Fruit fly (Drosophila melanogaster) whole organism, embryonic: ENCODE results near the gene CG15358.

ENCODE experiments used
- Ada2b ChIP-seq: fragments of 200-800 bp; sonication (Bioruptor generic); IDR thresholded peaks from 2 replicates; pipeline ENCODE4 v1.3.6; 2022; ENCODE audit warnings: missing biosample characterization, missing genetic modification characterization
- Bgb ChIP-seq: fragments of 200-800 bp; sonication (Bioruptor generic); IDR thresholded peaks from 2 replicates; pipeline ENCODE4 v1.3.6; 2022; ENCODE audit warnings: missing biosample characterization, missing genetic modification characterization; ENCODE audit not compliant: partially characterized antibody
- Blimp-1 ChIP-seq: fragments of 200-800 bp; sonication (Bioruptor generic); optimal IDR thresholded peaks from 3 replicates; lab custom pipeline; 2018; ENCODE audit warnings: missing biosample characterization, missing genetic modification characterization, mild to moderate bottlenecking, moderate library complexity, missing genetic modification reagents
- CG10321 ChIP-seq: fragments of 200-800 bp; sonication (Bioruptor generic); IDR thresholded peaks from 2 replicates; pipeline ENCODE4 v1.3.6; 2022; ENCODE audit warnings: missing biosample characterization, missing genetic modification characterization
- CG14710 ChIP-seq: fragments of 200-800 bp; sonication (Bioruptor generic); optimal IDR thresholded peaks from 3 replicates; lab custom pipeline; 2019; ENCODE audit warnings: missing biosample characterization, mild to moderate bottlenecking, missing genetic modification characterization, moderate library complexity
- CG14860 ChIP-seq: fragments of 200-800 bp; sonication (Bioruptor generic); IDR thresholded peaks from 3 replicates; pipeline ENCODE4 v1.3.6; 2022; ENCODE audit warnings: missing biosample characterization, missing genetic modification characterization; ENCODE audit not compliant: partially characterized antibody
- CG15073 ChIP-seq: fragments of 200-800 bp; sonication (Bioruptor generic); optimal IDR thresholded peaks from 2 replicates; lab custom pipeline; 2016; ENCODE audit warnings: missing biosample characterization, missing genetic modification characterization
- CG1647 ChIP-seq: fragments of 200-800 bp; sonication (Bioruptor generic); optimal IDR thresholded peaks from 3 replicates; lab custom pipeline; 2016; ENCODE audit warnings: missing biosample characterization, missing genetic modification characterization
- CG17186 ChIP-seq: fragments of 200-800 bp; sonication (Bioruptor generic); optimal IDR thresholded peaks from 3 replicates; lab custom pipeline; 2017; ENCODE audit warnings: missing biosample characterization, missing genetic modification reagents, missing genetic modification characterization
- CG32772 ChIP-seq: fragments of 200-800 bp; sonication (Bioruptor generic); IDR thresholded peaks from 2 replicates; pipeline ENCODE4 v1.3.6; 2022; ENCODE audit warnings: missing biosample characterization, missing genetic modification characterization
- CG3838 ChIP-seq: fragments of 200-800 bp; sonication (Bioruptor generic); optimal IDR thresholded peaks from 3 replicates; lab custom pipeline; 2016; ENCODE audit warnings: missing biosample characterization, missing genetic modification characterization
- CG42726 ChIP-seq: fragments of 200-800 bp; sonication (Bioruptor generic); IDR thresholded peaks from 2 replicates; pipeline ENCODE4 v1.3.6; 2022; ENCODE audit warnings: missing biosample characterization, missing genetic modification characterization; ENCODE audit not compliant: partially characterized antibody
- CG6272 ChIP-seq: fragments of 200-800 bp; sonication (Bioruptor generic); IDR thresholded peaks from 2 replicates; pipeline ENCODE4 v1.3.6; 2022; ENCODE audit warnings: missing biosample characterization, missing genetic modification characterization
- CG6683 ChIP-seq: fragments of 200-800 bp; sonication (Bioruptor generic); optimal IDR thresholded peaks from 2 replicates; lab custom pipeline; 2017; ENCODE audit warnings: missing biosample characterization, mild to moderate bottlenecking, missing genetic modification characterization, missing genetic modification reagents
- CG6791 ChIP-seq: fragments of 200-800 bp; sonication (Bioruptor generic); IDR thresholded peaks from 3 replicates; pipeline ENCODE4 v1.3.6; 2022; ENCODE audit warnings: missing biosample characterization, missing genetic modification characterization; ENCODE audit not compliant: partially characterized antibody
- CG7963 ChIP-seq: fragments of 200-800 bp; sonication (Bioruptor generic); IDR thresholded peaks from 3 replicates; pipeline ENCODE4 v1.3.6; 2022; ENCODE audit warnings: missing biosample characterization, missing genetic modification characterization; ENCODE audit not compliant: partially characterized antibody
- CG8281 ChIP-seq: fragments of 200-800 bp; sonication (Bioruptor generic); optimal IDR thresholded peaks from 2 replicates; lab custom pipeline; 2018; ENCODE audit warnings: missing biosample characterization, mild to moderate bottlenecking, missing genetic modification characterization, moderate library complexity
- CG8359 ChIP-seq: fragments of 200-800 bp; sonication (Bioruptor generic); optimal IDR thresholded peaks from 2 replicates; lab custom pipeline; 2017; ENCODE audit warnings: missing biosample characterization, mild to moderate bottlenecking, missing genetic modification characterization, borderline replicate concordance
- CG8478 ChIP-seq: fragments of >200 bp; optimal IDR thresholded peaks from 2 replicates; lab custom pipeline; 2018
- CG8944 ChIP-seq: fragments of 200-800 bp; sonication (Bioruptor generic); optimal IDR thresholded peaks from 3 replicates; lab custom pipeline; 2016; ENCODE audit warnings: missing biosample characterization, missing genetic modification characterization
- Dbx ChIP-seq: fragments of 200-800 bp; sonication (Bioruptor generic); IDR thresholded peaks from 3 replicates; pipeline ENCODE4 v1.3.6; 2022; ENCODE audit warnings: missing biosample characterization, missing genetic modification characterization
- Dll ChIP-seq: fragments of 200-800 bp; sonication (Bioruptor generic); IDR thresholded peaks from 4 replicates; pipeline ENCODE4 v1.3.6; 2022; ENCODE audit warnings: missing biosample characterization, missing genetic modification characterization; ENCODE audit not compliant: partially characterized antibody
- Drgx ChIP-seq: fragments of 200-800 bp; sonication (Bioruptor generic); IDR thresholded peaks from 2 replicates; pipeline ENCODE4 v1.3.6; 2022; ENCODE audit warnings: missing biosample characterization, missing genetic modification characterization
- Ets65A ChIP-seq: fragments of 200-800 bp; sonication (Bioruptor generic); peaks from one replicate; lab custom pipeline; 2016; ENCODE audit warnings: missing biosample characterization, missing genetic modification characterization
- HHEX ChIP-seq: fragments of 200-800 bp; sonication (Bioruptor generic); optimal IDR thresholded peaks from 3 replicates; lab custom pipeline; 2017; ENCODE audit warnings: missing biosample characterization, mild to moderate bottlenecking, missing genetic modification characterization, missing genetic modification reagents
- HLH4C ChIP-seq: fragments of 200-800 bp; sonication (Bioruptor generic); IDR thresholded peaks from 3 replicates; pipeline ENCODE4 v1.3.6; 2022; ENCODE audit warnings: missing biosample characterization, missing genetic modification characterization; ENCODE audit not compliant: partially characterized antibody
- Opbp ChIP-seq: fragments of 200-800 bp; sonication (Bioruptor generic); IDR thresholded peaks from 3 replicates; pipeline ENCODE4 v1.3.6; 2022; ENCODE audit warnings: missing biosample characterization, missing genetic modification characterization; ENCODE audit not compliant: partially characterized antibody
- PHDP ChIP-seq: fragments of 200-800 bp; sonication (Bioruptor generic); optimal IDR thresholded peaks from 3 replicates; lab custom pipeline; 2018; ENCODE audit warnings: missing biosample characterization, mild to moderate bottlenecking, missing genetic modification characterization, moderate library complexity
- Rfx ChIP-seq: fragments of 200-800 bp; sonication (Bioruptor generic); IDR thresholded peaks from 2 replicates; pipeline ENCODE4 v1.3.6; 2022; ENCODE audit warnings: missing biosample characterization, missing genetic modification characterization
- ara ChIP-seq: fragments of 200-800 bp; sonication (Bioruptor generic); IDR thresholded peaks from 2 replicates; pipeline ENCODE4 v1.3.6; 2022; ENCODE audit warnings: missing biosample characterization, missing genetic modification characterization
- bbx ChIP-seq: fragments of 200-800 bp; sonication (Bioruptor generic); IDR thresholded peaks from 2 replicates; pipeline ENCODE4 v1.3.6; 2022; ENCODE audit warnings: missing biosample characterization, missing genetic modification characterization; ENCODE audit not compliant: partially characterized antibody
- bigmax ChIP-seq: fragments of 200-800 bp; sonication (Bioruptor generic); optimal IDR thresholded peaks from 2 replicates; lab custom pipeline; 2018; ENCODE audit warnings: missing biosample characterization, mild to moderate bottlenecking, missing genetic modification characterization
- chinmo ChIP-seq: fragments of 200-800 bp; sonication (Bioruptor generic); IDR thresholded peaks from 4 replicates; pipeline ENCODE4 v1.3.6; 2022; ENCODE audit warnings: missing biosample characterization, missing genetic modification characterization; ENCODE audit not compliant: partially characterized antibody
- gcm2 ChIP-seq: fragments of 200-800 bp; sonication (Bioruptor generic); optimal IDR thresholded peaks from 2 replicates; lab custom pipeline; 2016; ENCODE audit warnings: missing biosample characterization, missing genetic modification characterization
- h ChIP-seq: fragments of >200 bp; optimal IDR thresholded peaks from 2 replicates; lab custom pipeline; 2017
- hth ChIP-seq: fragments of >200 bp; optimal IDR thresholded peaks from 2 replicates; lab custom pipeline; 2017; ENCODE audit warnings: inconsistent platforms
- inv ChIP-seq: fragments of 200-800 bp; sonication (Bioruptor generic); IDR thresholded peaks from 2 replicates; pipeline ENCODE4 v1.3.6; 2022; ENCODE audit warnings: missing biosample characterization, missing genetic modification characterization; ENCODE audit not compliant: partially characterized antibody
- mld ChIP-seq: fragments of 200-800 bp; sonication (Bioruptor generic); IDR thresholded peaks from 3 replicates; pipeline ENCODE4 v1.3.6; 2022; ENCODE audit warnings: missing biosample characterization, missing genetic modification characterization; ENCODE audit not compliant: partially characterized antibody
- nerfin-1 ChIP-seq: fragments of 200-800 bp; sonication (Bioruptor generic); optimal IDR thresholded peaks from 3 replicates; lab custom pipeline; 2019; ENCODE audit warnings: missing biosample characterization, mild to moderate bottlenecking, missing genetic modification characterization, moderate library complexity
- nerfin-2 ChIP-seq: fragments of 200-800 bp; sonication (Bioruptor generic); IDR thresholded peaks from 2 replicates; pipeline ENCODE4 v1.3.6; 2022; ENCODE audit warnings: missing biosample characterization, missing genetic modification characterization; ENCODE audit not compliant: partially characterized antibody
- nmo ChIP-seq: fragments of 200-800 bp; sonication (Bioruptor generic); optimal IDR thresholded peaks from 2 replicates; lab custom pipeline; 2018; ENCODE audit warnings: missing biosample characterization, mild to moderate bottlenecking, missing genetic modification characterization, moderate library complexity
- pnt ChIP-seq: fragments of 200-800 bp; sonication (Bioruptor generic); optimal IDR thresholded peaks from 3 replicates; lab custom pipeline; 2016; ENCODE audit warnings: missing biosample characterization, missing genetic modification characterization
- ranshi ChIP-seq: fragments of 200-800 bp; sonication (Bioruptor generic); IDR thresholded peaks from 2 replicates; pipeline ENCODE4 v1.3.6; 2022; ENCODE audit warnings: missing biosample characterization, missing genetic modification characterization
- sd ChIP-seq: fragments of 200-800 bp; sonication (Bioruptor generic); optimal IDR thresholded peaks from 3 replicates; lab custom pipeline; 2018; ENCODE audit warnings: missing biosample characterization, mild to moderate bottlenecking, missing genetic modification characterization, moderate library complexity
- sr ChIP-seq: fragments of 200-800 bp; sonication (Bioruptor generic); IDR thresholded peaks from 3 replicates; pipeline ENCODE4 v1.3.6; 2022; ENCODE audit warnings: missing biosample characterization, missing genetic modification characterization
- tap ChIP-seq: fragments of 200-800 bp; optimal IDR thresholded peaks from 3 replicates; lab custom pipeline; 2019; ENCODE audit warnings: missing biosample characterization, mild to moderate bottlenecking, missing genetic modification characterization, moderate library complexity
- zf30C ChIP-seq: fragments of 200-800 bp; sonication (Bioruptor generic); optimal IDR thresholded peaks from 3 replicates; lab custom pipeline; 2018; ENCODE audit warnings: missing biosample characterization, mild to moderate bottlenecking, missing genetic modification characterization

The CG15358 gene

DNA sequence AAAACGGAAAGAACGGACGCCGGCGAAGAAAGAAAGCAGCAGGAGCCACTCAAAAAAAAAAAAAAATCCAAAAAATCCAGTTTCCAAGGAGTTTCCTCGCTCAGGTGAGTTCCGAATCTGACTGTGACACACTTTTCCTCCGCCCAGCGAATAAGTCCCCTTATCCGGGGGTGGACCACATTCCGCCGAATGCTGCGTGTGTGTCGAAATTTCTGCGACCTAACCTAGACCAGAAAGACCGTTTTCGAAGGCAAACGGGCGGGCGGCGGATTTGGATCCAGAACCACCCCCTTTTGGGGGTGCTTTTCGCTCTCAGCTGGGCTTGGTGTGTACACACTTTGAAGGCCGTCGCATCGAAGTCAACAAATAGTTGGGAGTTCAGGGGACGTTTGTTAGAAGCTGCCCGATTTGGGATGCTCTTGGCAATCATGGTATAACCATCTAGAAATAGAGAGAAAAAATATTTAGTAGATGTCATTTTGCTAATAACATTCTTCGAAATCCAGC lies 2.3 kb upstream of the CG15358 start:
- peak; percentile 72; the same call in 1 of the 2 replicates for TF ChIP-seq Bgb (GFP tag; lab: Robert Waterston, UW)
- peak; percentile 100 for TF ChIP-seq nerfin-1
- peak; percentile 47; the same call in 1 of the 2 replicates for TF ChIP-seq nerfin-2
- TF ChIP-seq CG7963: peak; percentile 69
- TF ChIP-seq Ets65A (GFP tag; lab: Kevin White, UChicago): peak; percentile 28
- TF ChIP-seq CG42726 (GFP tag; lab: Robert Waterston, UW): peak; percentile 67; the same call in 1 of the 2 replicates
- peak; percentile 83 for TF ChIP-seq sd (tag; lab: Kevin White, UChicago)
- peak; percentile 42; the same call in 1 of the 3 replicates for TF ChIP-seq HLH4C
- TF ChIP-seq CG8478 (lab: Kevin White, UChicago): no peak
- 0 out of 3 replicates have a peak, but pooled peaks have one; percentile 39 for TF ChIP-seq CG14860 (GFP tag; lab: Robert Waterston, UW)
- TF ChIP-seq nmo (GFP tag; lab: Kevin White, UChicago): peak; percentile 28
- peak; percentile 46 for TF ChIP-seq bigmax (GFP tag; lab: Kevin White, UChicago)
- TF ChIP-seq mld (GFP tag; lab: Robert Waterston, UW): 0 out of 3 replicates have a peak, but pooled peaks have one; percentile 51
- no peak for TF ChIP-seq CG8281 (tag; lab: Kevin White, UChicago)
- TF ChIP-seq Rfx (GFP tag; lab: Robert Waterston, UW): peak; percentile 16; the same call in 1 of the 2 replicates
- peak; percentile 84 for TF ChIP-seq CG6791 (GFP tag; lab: Robert Waterston, UW)
- peak; percentile 74; the same call in 2 of the 3 replicates for TF ChIP-seq Opbp (GFP tag; lab: Robert Waterston, UW)
- no peak for TF ChIP-seq inv
- TF ChIP-seq CG15073 (GFP tag; lab: Kevin White, UChicago): no peak
- no peak for TF ChIP-seq CG32772
- peak; percentile 90 for TF ChIP-seq CG14710
- no peak for TF ChIP-seq Ada2b (GFP tag; lab: Robert Waterston, UW)
- peak; percentile 90 for TF ChIP-seq bbx

DNA sequence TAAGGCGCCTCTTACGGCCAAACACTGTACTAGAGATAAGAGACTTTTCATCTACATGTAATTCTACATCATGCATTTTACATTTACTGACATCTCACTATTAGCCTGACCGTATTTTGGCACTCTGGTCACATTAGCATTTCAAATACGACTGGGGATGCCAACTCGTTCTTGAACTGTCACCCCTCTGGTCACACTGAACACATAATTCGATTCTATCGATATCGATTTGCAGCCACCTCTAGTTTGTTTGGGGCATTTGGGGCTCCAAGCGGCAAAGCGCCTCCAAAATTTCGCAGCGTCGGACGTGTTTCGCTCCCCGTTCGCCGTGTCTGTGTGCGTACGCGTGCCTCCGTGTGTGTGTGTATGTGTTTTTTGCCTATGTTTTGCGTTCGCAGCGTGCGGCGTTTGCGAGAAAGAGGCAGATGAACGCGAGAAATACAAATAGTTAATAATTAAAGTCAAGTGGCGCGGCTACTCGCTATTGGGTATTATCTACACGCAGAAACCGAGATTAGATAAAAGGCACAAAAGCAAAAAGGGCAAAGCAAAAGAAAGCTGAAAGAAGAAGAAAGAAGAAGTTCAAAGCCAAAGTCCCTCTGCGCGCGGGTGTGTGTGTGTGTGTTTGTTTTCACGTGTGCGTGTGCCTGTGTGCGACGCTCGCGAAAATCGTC lies 1.5 kb upstream of the CG15358 start, which contains the start of gene Wdr62:
Gene Wdr62, plus strand, starts transcription at position 214 of the 674 bp plus-strand sequence.
- peak; percentile 52 for TF ChIP-seq CG1647 (GFP tag; lab: Kevin White, UChicago)
- no peak for TF ChIP-seq zf30C (GFP tag; lab: Kevin White, UChicago)
- no peak for TF ChIP-seq hth (lab: Kevin White, UChicago)
- peak; percentile 49; the same call in 2 of the 4 replicates for TF ChIP-seq Dll (GFP tag; lab: Robert Waterston, UW)
- TF ChIP-seq sd (tag; lab: Kevin White, UChicago): peak; percentile 65
- no peak for TF ChIP-seq Blimp-1 (GFP tag; lab: Kevin White, UChicago)
- peak; percentile 38; the same call in 1 of the 3 replicates for TF ChIP-seq sr (GFP tag; lab: Robert Waterston, UW)
- TF ChIP-seq CG3838 (GFP tag; lab: Kevin White, UChicago): peak; percentile 17
- TF ChIP-seq Dbx (GFP tag; lab: Robert Waterston, UW): peak; percentile 78
- TF ChIP-seq ara (GFP tag; lab: Robert Waterston, UW): peak; percentile 43; the same call in 1 of the 2 replicates
- TF ChIP-seq CG8359: no peak
- peak; percentile 42 for TF ChIP-seq CG17186 (GFP tag; lab: Kevin White, UChicago)
- TF ChIP-seq tap (tag; lab: Kevin White, UChicago): no peak
- TF ChIP-seq CG6272 (GFP tag; lab: Robert Waterston, UW): no peak
- peak; percentile 38 for TF ChIP-seq PHDP (tag; lab: Kevin White, UChicago)
- TF ChIP-seq ranshi (GFP tag; lab: Robert Waterston, UW): peak; percentile 45; the same call in 1 of the 2 replicates
- no peak for TF ChIP-seq CG6683
- TF ChIP-seq CG8944 (GFP tag; lab: Kevin White, UChicago): peak; percentile 35
- TF ChIP-seq chinmo (GFP tag; lab: Robert Waterston, UW): peak; percentile 71; the same call in 1 of the 4 replicates
- TF ChIP-seq pnt (GFP tag; lab: Kevin White, UChicago): no peak
- TF ChIP-seq h (lab: Kevin White, UChicago): no peak
- TF ChIP-seq Drgx (GFP tag; lab: Robert Waterston, UW): 0 out of 2 replicates have a peak, but pooled peaks have one; percentile 20
- peak; percentile 88 for TF ChIP-seq bbx
- TF ChIP-seq gcm2 (GFP tag; lab: Kevin White, UChicago): peak; percentile 44
- TF ChIP-seq Opbp (GFP tag; lab: Robert Waterston, UW): peak; percentile 82
- TF ChIP-seq CG10321 (GFP tag; lab: Robert Waterston, UW): no peak
- TF ChIP-seq HHEX (GFP tag; lab: Kevin White, UChicago): peak; percentile 39
